Fruit fly (Drosophila melanogaster): ENCODE data around the gene CG15172.
A peak's percentile ranks its signal among the peaks of the same experiment; 100 is the strongest.

CG15172 gene

dm6 chr2L:19011895-19012645 is 10.1 kb upstream of the CG15172 start (continued):
- TF ChIP-seq CG10959 (GFP tag; IDR thresholded peaks at IDR 0.05) (no peak), CG4707 (GFP tag; optimal IDR thresholded peaks at IDR 0.05) (no peak), CG12071 (GFP tag; optimal IDR thresholded peaks at IDR 0.05) (peak; percentile 74), caup (GFP tag; optimal IDR thresholded peaks at IDR 0.05; ENCODE audit: severe bottlenecking) (peak; percentile 82), CG15696 (tag; optimal IDR thresholded peaks at IDR 0.05) (no peak), CG7372 (GFP tag; IDR thresholded peaks at IDR 0.05) (peak; percentile 79), CG17385 (GFP tag; optimal IDR thresholded peaks at IDR 0.05) (peak; percentile 79), NC2α (GFP tag; optimal IDR thresholded peaks at IDR 0.05) (peak; percentile 46), CG10267 (tag; optimal IDR thresholded peaks at IDR 0.05) (peak; percentile 58), CG15011 (GFP tag; optimal IDR thresholded peaks at IDR 0.05) (peak; percentile 71), Max (GFP tag; optimal IDR thresholded peaks at IDR 0.05) (peak; percentile 55), sr (GFP tag; IDR thresholded peaks at IDR 0.05) (no peak), chinmo (GFP tag; IDR thresholded peaks at IDR 0.05; ENCODE audit: partially characterized antibody) (no peak), wdn (GFP tag; IDR thresholded peaks at IDR 0.05) (0 out of 2 replicates have a peak, but pooled peaks have one; percentile 43), lbe (GFP tag; optimal IDR thresholded peaks at IDR 0.05) (no peak), scrt (GFP tag; optimal IDR thresholded peaks at IDR 0.05) (peak; percentile 81), Nf-YB (GFP tag; optimal IDR thresholded peaks at IDR 0.05) (peak; percentile 53), sc (optimal IDR thresholded peaks at IDR 0.05) (no peak), sc (GFP tag; optimal IDR thresholded peaks at IDR 0.05) (peak; percentile 59), zfh1 (GFP tag; IDR thresholded peaks at IDR 0.05) (peak; percentile 84), CG7963 (GFP tag; IDR thresholded peaks at IDR 0.05; ENCODE audit: partially characterized antibody) (no peak), dan (GFP tag; IDR thresholded peaks at IDR 0.05) (no peak), CG42726 (GFP tag; IDR thresholded peaks at IDR 0.05; ENCODE audit: partially characterized antibody) (no peak), odd (GFP tag; optimal IDR thresholded peaks at IDR 0.05) (peak; percentile 69), dm (GFP tag; optimal IDR thresholded peaks at IDR 0.05) (peak; percentile 54), vfl (GFP tag; optimal IDR thresholded peaks at IDR 0.05) (peak; percentile 64), Hr51 (GFP tag; optimal IDR thresholded peaks at IDR 0.05) (peak; percentile 81 to 85), grau (tag; optimal IDR thresholded peaks at IDR 0.05) (peak; percentile 84), salm (tag; optimal IDR thresholded peaks at IDR 0.05) (peak; percentile 51), CG31441 (GFP tag; IDR thresholded peaks at IDR 0.05) (peak; percentile 80), gcm (GFP tag; optimal IDR thresholded peaks at IDR 0.05) (peak; percentile 19), mirr (GFP tag; optimal IDR thresholded peaks at IDR 0.05) (peak; percentile 88), tgo (GFP tag; IDR thresholded peaks at IDR 0.05) (peak; percentile 88), Oli (tag; optimal IDR thresholded peaks at IDR 0.05) (peak; percentile 84), pzg (GFP tag; optimal IDR thresholded peaks at IDR 0.05) (no peak), run (tag; optimal IDR thresholded peaks at IDR 0.05) (peak; percentile 33), CG1792 (GFP tag; optimal IDR thresholded peaks at IDR 0.05) (peak; percentile 71), Dip3 (GFP tag; optimal IDR thresholded peaks at IDR 0.05) (peak; percentile 82), nerfin-2 (GFP tag; IDR thresholded peaks at IDR 0.05; ENCODE audit: partially characterized antibody) (no peak), HLH54F (GFP tag; optimal IDR thresholded peaks at IDR 0.05) (peak; percentile 79), CG11560 (tag; IDR thresholded peaks at IDR 0.05) (peak; percentile 59; the same call in 2 of the 3 replicates), fd96Cb (tag; optimal IDR thresholded peaks at IDR 0.05) (peak; percentile 75), schlank (tag; optimal IDR thresholded peaks at IDR 0.05) (peak; percentile 75), Dfd (GFP tag; optimal IDR thresholded peaks at IDR 0.05) (no peak), cg (GFP tag; optimal IDR thresholded peaks at IDR 0.05) (peak; percentile 27), CG11085 (GFP tag; IDR thresholded peaks at IDR 0.05) (peak; percentile 75), CG34422 (GFP tag; IDR thresholded peaks at IDR 0.05) (peak; percentile 86), Oaz (GFP tag; IDR thresholded peaks at IDR 0.05) (peak; percentile 83), repo (GFP tag; optimal IDR thresholded peaks at IDR 0.05) (peak; percentile 57)
